Fruit fly (Drosophila melanogaster) whole organism, embryonic: Measurements from ENCODE around the gene ppk15.

Source experiments
- Adf1 ChIP-seq: fragments of 200-800 bp; sonication (Bioruptor generic); IDR thresholded peaks from 2 replicates; pipeline ENCODE4 v1.3.6; 2022; ENCODE audit warnings: missing biosample characterization, missing genetic modification characterization
- Bteb2 ChIP-seq: fragments of 200-800 bp; sonication (Bioruptor generic); optimal IDR thresholded peaks from 2 replicates; lab custom pipeline; 2016; ENCODE audit warnings: missing biosample characterization, missing genetic modification characterization
- CG10267 ChIP-seq: fragments of 200-800 bp; sonication (Bioruptor generic); optimal IDR thresholded peaks from 2 replicates; lab custom pipeline; 2018; ENCODE audit warnings: missing biosample characterization, mild to moderate bottlenecking, missing genetic modification characterization, moderate library complexity
- CG11723 ChIP-seq: fragments of 200-800 bp; sonication (Bioruptor generic); optimal IDR thresholded peaks from 2 replicates; lab custom pipeline; 2017; ENCODE audit warnings: missing biosample characterization, mild to moderate bottlenecking, missing genetic modification characterization
- CG12942 ChIP-seq: fragments of 200-800 bp; sonication (Bioruptor generic); optimal IDR thresholded peaks from 3 replicates; lab custom pipeline; 2016; ENCODE audit warnings: missing biosample characterization, missing genetic modification characterization
- CG13424 ChIP-seq: fragments of 200-800 bp; sonication (Bioruptor generic); optimal IDR thresholded peaks from 2 replicates; lab custom pipeline; 2019; ENCODE audit warnings: missing biosample characterization, mild to moderate bottlenecking, missing genetic modification characterization, moderate library complexity
- CG13894 ChIP-seq: fragments of 200-800 bp; sonication (Bioruptor generic); optimal IDR thresholded peaks from 3 replicates; lab custom pipeline; 2018; ENCODE audit warnings: missing biosample characterization, mild to moderate bottlenecking, missing genetic modification characterization, moderate library complexity
- CG1647 ChIP-seq: fragments of 200-800 bp; sonication (Bioruptor generic); optimal IDR thresholded peaks from 3 replicates; lab custom pipeline; 2016; ENCODE audit warnings: missing biosample characterization, missing genetic modification characterization
- CG17912 ChIP-seq: fragments of 200-800 bp; sonication (Bioruptor generic); optimal IDR thresholded peaks from 2 replicates; lab custom pipeline; 2018; ENCODE audit warnings: missing biosample characterization, mild to moderate bottlenecking, missing genetic modification characterization
- CG18476 ChIP-seq: fragments of 200-800 bp; sonication (Bioruptor generic); optimal IDR thresholded peaks from 2 replicates; lab custom pipeline; 2016; ENCODE audit warnings: missing biosample characterization, mild to moderate bottlenecking, missing genetic modification characterization
- CG3995 ChIP-seq: fragments of 200-800 bp; sonication (Bioruptor generic); optimal IDR thresholded peaks from 3 replicates; lab custom pipeline; 2016; ENCODE audit warnings: missing biosample characterization, missing genetic modification characterization
- CG43689 ChIP-seq: fragments of 200-800 bp; sonication (Bioruptor generic); IDR thresholded peaks from 2 replicates; pipeline ENCODE4 v1.3.6; 2022; ENCODE audit warnings: missing biosample characterization, missing genetic modification characterization
- CG4617 ChIP-seq: fragments of 200-800 bp; sonication (Bioruptor generic); optimal IDR thresholded peaks from 3 replicates; lab custom pipeline; 2016; ENCODE audit warnings: missing biosample characterization, missing genetic modification characterization, borderline replicate concordance
- CG5180 ChIP-seq: fragments of 200-800 bp; sonication (Bioruptor generic); optimal IDR thresholded peaks from 3 replicates; lab custom pipeline; 2017; ENCODE audit warnings: missing biosample characterization, missing genetic modification characterization, mild to moderate bottlenecking, moderate library complexity, missing genetic modification reagents
- CG7556 ChIP-seq: fragments of 200-800 bp; sonication (Bioruptor generic); optimal IDR thresholded peaks from 2 replicates; lab custom pipeline; 2017; ENCODE audit warnings: missing biosample characterization, mild to moderate bottlenecking, missing genetic modification characterization
- CG9437 ChIP-seq: fragments of 200-800 bp; sonication (Bioruptor generic); optimal IDR thresholded peaks from 2 replicates; lab custom pipeline; 2018; ENCODE audit warnings: missing biosample characterization, mild to moderate bottlenecking, missing genetic modification characterization
- CG9817 ChIP-seq: fragments of 200-800 bp; sonication (Bioruptor generic); optimal IDR thresholded peaks from 2 replicates; lab custom pipeline; 2018; ENCODE audit warnings: missing biosample characterization, mild to moderate bottlenecking, missing genetic modification characterization, moderate library complexity
- CHES-1-like ChIP-seq: fragments of 200-800 bp; sonication (Bioruptor generic); optimal IDR thresholded peaks from 2 replicates; lab custom pipeline; 2016; ENCODE audit warnings: missing biosample characterization, missing genetic modification characterization
- CkIIα-i1 ChIP-seq: fragments of 200-800 bp; sonication (Bioruptor generic); IDR thresholded peaks from 2 replicates; pipeline ENCODE4 v1.3.6; 2022; ENCODE audit warnings: missing biosample characterization, missing genetic modification characterization
- D19A ChIP-seq: fragments of 200-800 bp; optimal IDR thresholded peaks from 3 replicates; lab custom pipeline; 2019; ENCODE audit warnings: missing biosample characterization, mild to moderate bottlenecking, missing genetic modification characterization, moderate library complexity
- E2f2 ChIP-seq: fragments of 200-800 bp; sonication (Bioruptor generic); IDR thresholded peaks from 2 replicates; pipeline ENCODE4 v1.3.6; 2022; ENCODE audit warnings: missing biosample characterization, missing genetic modification characterization
- Kr ChIP-seq: fragments of 200-800 bp; sonication (Bioruptor generic); optimal IDR thresholded peaks from 2 replicates; lab custom pipeline; 2017; ENCODE audit warnings: missing biosample characterization, mild to moderate bottlenecking, missing genetic modification characterization
- Meics ChIP-seq: fragments of 200-800 bp; sonication (Bioruptor generic); optimal IDR thresholded peaks from 2 replicates; lab custom pipeline; 2017; ENCODE audit warnings: missing biosample characterization, mild to moderate bottlenecking, missing genetic modification characterization
- NC2β ChIP-seq: fragments of 200-800 bp; sonication (Bioruptor generic); optimal IDR thresholded peaks from 2 replicates; lab custom pipeline; 2016; ENCODE audit warnings: missing biosample characterization, missing genetic modification characterization
- Nf-YA ChIP-seq: fragments of 200-800 bp; sonication (Bioruptor generic); IDR thresholded peaks from 2 replicates; pipeline ENCODE4 v1.3.6; 2022; ENCODE audit warnings: missing biosample characterization, missing genetic modification characterization
- Oaz ChIP-seq: fragments of 200-800 bp; sonication (Bioruptor generic); IDR thresholded peaks from 2 replicates; pipeline ENCODE4 v1.3.6; 2022; ENCODE audit warnings: missing biosample characterization, missing genetic modification characterization
- Pdp1 ChIP-seq, 2 experiments: fragments of 200-800 bp; sonication (Bioruptor generic); optimal IDR thresholded peaks; 3 replicates each; lab custom pipeline; 2016; ENCODE audit warnings: missing biosample characterization in 2 of 2, missing genetic modification characterization in 2 of 2, mild to moderate bottlenecking in 1 of 2, moderate library complexity in 1 of 2
- Ravus ChIP-seq: fragments of 200-800 bp; sonication (Bioruptor generic); IDR thresholded peaks from 2 replicates; pipeline ENCODE4 v1.3.6; 2022; ENCODE audit warnings: missing biosample characterization, missing genetic modification characterization
- Rx ChIP-seq: fragments of 200-800 bp; sonication (Bioruptor generic); IDR thresholded peaks from 2 replicates; pipeline ENCODE4 v1.3.6; 2022; ENCODE audit warnings: missing biosample characterization, missing genetic modification characterization
- bbx ChIP-seq: fragments of 200-800 bp; sonication (Bioruptor generic); IDR thresholded peaks from 2 replicates; pipeline ENCODE4 v1.3.6; 2022; ENCODE audit warnings: missing biosample characterization, missing genetic modification characterization; ENCODE audit not compliant: partially characterized antibody
- cwo ChIP-seq: fragments of 200-800 bp; sonication (Bioruptor generic); optimal IDR thresholded peaks from 3 replicates; lab custom pipeline; 2017; ENCODE audit warnings: missing biosample characterization, missing genetic modification characterization, mild to moderate bottlenecking, moderate library complexity, missing genetic modification reagents
- gcm ChIP-seq: fragments of 200-800 bp; sonication (Bioruptor generic); optimal IDR thresholded peaks from 2 replicates; lab custom pipeline; 2019; ENCODE audit warnings: missing biosample characterization, mild to moderate bottlenecking, missing genetic modification characterization, moderate library complexity
- hth ChIP-seq: fragments of >200 bp; optimal IDR thresholded peaks from 2 replicates; lab custom pipeline; 2017; ENCODE audit warnings: inconsistent platforms
- jing ChIP-seq: fragments of 200-800 bp; sonication (Bioruptor generic); optimal IDR thresholded peaks from 2 replicates; lab custom pipeline; 2018; ENCODE audit warnings: missing biosample characterization, mild to moderate bottlenecking, missing genetic modification characterization
- kni ChIP-seq: fragments of 200-800 bp; sonication (Bioruptor generic); optimal IDR thresholded peaks from 3 replicates; lab custom pipeline; 2017; ENCODE audit warnings: mild to moderate bottlenecking, missing biosample characterization, missing genetic modification reagents, missing genetic modification characterization
- mirr ChIP-seq: fragments of 200-800 bp; sonication (Bioruptor generic); optimal IDR thresholded peaks from 3 replicates; lab custom pipeline; 2018; ENCODE audit warnings: missing biosample characterization, mild to moderate bottlenecking, missing genetic modification characterization
- nau ChIP-seq: fragments of 200-800 bp; sonication (Bioruptor generic); optimal IDR thresholded peaks from 3 replicates; lab custom pipeline; 2017; ENCODE audit warnings: missing biosample characterization, mild to moderate bottlenecking, missing genetic modification characterization, missing genetic modification reagents
- pan ChIP-seq, 4 experiments: fragments of >200 bp in 3 of 4; fragments of 200-800 bp in 1 of 4; sonication (Bioruptor generic) in 1 of 4; optimal IDR thresholded peaks in 3 of 4; IDR thresholded peaks in 1 of 4; 2 replicates each; pipeline versions ENCODE4 v1.3.6 to Lab custom; 2017 to 2022; ENCODE audit warnings: missing biosample characterization in 2 of 4, missing genetic modification characterization in 2 of 4, mixed read lengths in 1 of 4
- pho ChIP-seq: fragments of 200-800 bp; sonication (Bioruptor generic); optimal IDR thresholded peaks from 2 replicates; lab custom pipeline; 2016; ENCODE audit warnings: missing biosample characterization, missing genetic modification characterization
- pum ChIP-seq: fragments of 200-800 bp; sonication (Bioruptor generic); optimal IDR thresholded peaks from 2 replicates; lab custom pipeline; 2016; ENCODE audit warnings: missing biosample characterization, missing genetic modification characterization
- rib ChIP-seq: fragments of 200-800 bp; sonication (Bioruptor generic); IDR thresholded peaks from 2 replicates; pipeline ENCODE4 v1.3.6; 2022; ENCODE audit warnings: missing biosample characterization, missing genetic modification characterization
- sd ChIP-seq: fragments of 200-800 bp; sonication (Bioruptor generic); optimal IDR thresholded peaks from 3 replicates; lab custom pipeline; 2018; ENCODE audit warnings: missing biosample characterization, mild to moderate bottlenecking, missing genetic modification characterization, moderate library complexity
- seq ChIP-seq: fragments of 200-800 bp; sonication (Bioruptor generic); IDR thresholded peaks from 2 replicates; pipeline ENCODE4 v1.3.6; 2022; ENCODE audit warnings: missing biosample characterization, missing genetic modification characterization
- shn ChIP-seq: fragments of 200-800 bp; sonication (Bioruptor generic); optimal IDR thresholded peaks from 3 replicates; lab custom pipeline; 2016; ENCODE audit warnings: missing biosample characterization, missing genetic modification characterization
- sug ChIP-seq: fragments of 200-800 bp; optimal IDR thresholded peaks from 2 replicates; lab custom pipeline; 2019; ENCODE audit warnings: missing biosample characterization, mild to moderate bottlenecking, missing genetic modification characterization, moderate library complexity
- tgo ChIP-seq: fragments of 200-800 bp; sonication (Bioruptor generic); IDR thresholded peaks from 3 replicates; pipeline ENCODE4 v1.3.6; 2022; ENCODE audit warnings: missing biosample characterization, missing genetic modification characterization
- tna ChIP-seq: fragments of 200-800 bp; sonication (Bioruptor generic); IDR thresholded peaks from 2 replicates; pipeline ENCODE4 v1.3.6; 2022; ENCODE audit warnings: missing biosample characterization, missing genetic modification characterization; ENCODE audit not compliant: partially characterized antibody
- tx ChIP-seq: fragments of 200-800 bp; sonication (Bioruptor generic); optimal IDR thresholded peaks from 2 replicates; lab custom pipeline; 2016; ENCODE audit warnings: missing biosample characterization, missing genetic modification characterization
- usp ChIP-seq: fragments of >200 bp; optimal IDR thresholded peaks from 2 replicates; lab custom pipeline; 2017; ENCODE audit warnings: missing biosample characterization, missing genetic modification characterization
- yki ChIP-seq: fragments of >200 bp; optimal IDR thresholded peaks from 3 replicates; lab custom pipeline; 2018

Gene ppk15

DNA sequence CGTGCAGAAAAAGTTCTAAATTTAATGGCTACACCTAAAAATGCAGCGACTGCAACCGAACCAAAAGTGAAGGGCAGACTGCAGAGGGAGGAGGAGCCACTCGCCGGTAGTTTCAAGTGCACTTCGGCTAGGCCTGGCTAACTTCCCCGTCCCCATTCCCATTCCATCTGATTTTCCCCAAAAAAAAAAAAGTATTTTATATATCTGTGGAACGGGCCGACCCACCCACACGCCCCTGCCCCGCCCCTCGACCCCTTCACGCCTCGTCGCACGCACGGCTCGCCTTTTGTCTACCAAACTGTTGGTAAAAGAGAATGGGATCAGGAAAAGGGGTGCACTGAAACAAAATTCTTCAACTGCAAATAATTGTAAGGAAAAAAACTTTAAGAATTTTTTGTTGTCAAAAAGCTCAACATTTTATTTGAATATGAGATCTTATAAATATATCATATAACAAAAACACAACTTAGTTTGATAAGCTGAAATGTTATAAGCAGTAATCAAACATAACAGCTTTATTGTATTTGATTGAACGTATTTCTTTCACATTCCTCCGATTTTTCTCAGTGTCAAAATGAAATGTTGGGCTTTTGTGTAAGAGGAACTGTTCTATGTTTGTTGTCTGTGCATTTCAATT is 40.5 kb upstream of the ppk15 start (continued):
- peak; percentile 59 for TF ChIP-seq Meics
- TF ChIP-seq CG4617 (GFP tag; lab: Kevin White, UChicago): no peak
- TF ChIP-seq CHES-1-like: no peak
- no peak for TF ChIP-seq Bteb2 (GFP tag; lab: Kevin White, UChicago)
- no peak for TF ChIP-seq jing (GFP tag; lab: Kevin White, UChicago)
- TF ChIP-seq rib: no peak
- TF ChIP-seq CG1647 (GFP tag; lab: Kevin White, UChicago): no peak
- TF ChIP-seq bbx (GFP tag; lab: Robert Waterston, UW): no peak
- no peak for TF ChIP-seq usp (GFP tag; lab: Kevin White, UChicago)
- no peak for TF ChIP-seq CG43689 (GFP tag; lab: Robert Waterston, UW)
- no peak for TF ChIP-seq NC2β (GFP tag; lab: Kevin White, UChicago)
- no peak for TF ChIP-seq shn (GFP tag; lab: Kevin White, UChicago)
- 0 out of 2 replicates have a peak, but pooled peaks have one; percentile 17 for TF ChIP-seq seq
- TF ChIP-seq sug: no peak
- TF ChIP-seq tgo (GFP tag; lab: Robert Waterston, UW): peak; percentile 55
- no peak for TF ChIP-seq pan (optimal IDR thresholded peaks at IDR 0.05; lab: Kevin White, UChicago)
- peak in 1 of 2 experiments; percentile 72 for TF ChIP-seq pan (GFP tag; optimal IDR thresholded peaks at IDR 0.05 in 1 of 2, IDR thresholded peaks at IDR 0.05 in 1 of 2)
- TF ChIP-seq kni (GFP tag; lab: Kevin White, UChicago): peak; percentile 1
- peak; percentile 52 for TF ChIP-seq CG11723 (GFP tag; lab: Kevin White, UChicago)
- TF ChIP-seq Rx (GFP tag; lab: Robert Waterston, UW): 0 out of 2 replicates have a peak, but pooled peaks have one; percentile 8
- no peak; the same call in 1 of the 2 replicates for TF ChIP-seq E2f2
- TF ChIP-seq Kr: no peak
- no peak for TF ChIP-seq mirr (GFP tag; lab: Kevin White, UChicago)
- TF ChIP-seq cwo: no peak
- TF ChIP-seq CG5180: peak; percentile 32
- no peak for TF ChIP-seq D19A
- peak; percentile 15 for TF ChIP-seq pum
- peak; percentile 13 for TF ChIP-seq CG9817 (tag; lab: Kevin White, UChicago)
- TF ChIP-seq sd: peak; percentile 3
- peak; percentile 62 for TF ChIP-seq CG7556 (GFP tag; lab: Kevin White, UChicago)
- no peak for TF ChIP-seq CG13894 (tag; lab: Kevin White, UChicago)
- no peak for TF ChIP-seq gcm (GFP tag; lab: Kevin White, UChicago)
- TF ChIP-seq hth: no peak
- peak; percentile 28 for TF ChIP-seq CG9437
- no peak for TF ChIP-seq pho (GFP tag; lab: Kevin White, UChicago)
- TF ChIP-seq tx (GFP tag; lab: Kevin White, UChicago): no peak
- peak; percentile 6 to 11 for TF ChIP-seq Pdp1 (GFP tag; optimal IDR thresholded peaks at IDR 0.05; lab: Kevin White, UChicago)
- TF ChIP-seq Adf1 (GFP tag; lab: Robert Waterston, UW): no peak
- no peak for TF ChIP-seq CG17912 (GFP tag; lab: Kevin White, UChicago)
- no peak for TF ChIP-seq yki (lab: Kevin White, UChicago)
- TF ChIP-seq CG10267 (tag; lab: Kevin White, UChicago): peak; percentile 67
- TF ChIP-seq Ravus (GFP tag; lab: Robert Waterston, UW): no peak
- peak; percentile 35 for TF ChIP-seq CG18476 (GFP tag; lab: Kevin White, UChicago)
- no peak for TF ChIP-seq CG3995 (GFP tag; lab: Kevin White, UChicago)
- peak; percentile 53 for TF ChIP-seq CG13424 (tag; lab: Kevin White, UChicago)
- TF ChIP-seq Oaz: no peak
- TF ChIP-seq CkIIα-i1 (GFP tag; lab: Robert Waterston, UW): no peak
- no peak for TF ChIP-seq tna (GFP tag; lab: Robert Waterston, UW)
- no peak for TF ChIP-seq CG12942 (GFP tag; lab: Kevin White, UChicago)
- TF ChIP-seq nau (GFP tag; lab: Kevin White, UChicago): peak; percentile 45
- TF ChIP-seq Nf-YA (GFP tag; lab: Robert Waterston, UW): 0 out of 2 replicates have a peak, but pooled peaks have one; percentile 19
